Worm (Caenorhabditis elegans) whole organism, L4/young adult: ENCODE results near the gene tin-9.2.

Experiments
- W03F9.2 ChIP-seq: fragments of 150-350 bp; optimal IDR thresholded peaks from 2 replicates; lab custom pipeline; 2014; ENCODE audit warnings: missing biosample characterization, missing genetic modification characterization
- dao-5 ChIP-seq: sonication (generic microtip); optimal IDR thresholded peaks from 2 replicates; lab custom pipeline; 2016; ENCODE audit warnings: missing genotype, missing genetic modification characterization, moderate library complexity, missing compliant biosample characterization
- him-1 ChIP-seq: sonication (generic microtip); optimal IDR thresholded peaks from 2 replicates; lab custom pipeline; 2016; ENCODE audit warnings: missing genotype, missing genetic modification reagents, missing genetic modification characterization, missing compliant biosample characterization

Gene tin-9.2

DNA sequence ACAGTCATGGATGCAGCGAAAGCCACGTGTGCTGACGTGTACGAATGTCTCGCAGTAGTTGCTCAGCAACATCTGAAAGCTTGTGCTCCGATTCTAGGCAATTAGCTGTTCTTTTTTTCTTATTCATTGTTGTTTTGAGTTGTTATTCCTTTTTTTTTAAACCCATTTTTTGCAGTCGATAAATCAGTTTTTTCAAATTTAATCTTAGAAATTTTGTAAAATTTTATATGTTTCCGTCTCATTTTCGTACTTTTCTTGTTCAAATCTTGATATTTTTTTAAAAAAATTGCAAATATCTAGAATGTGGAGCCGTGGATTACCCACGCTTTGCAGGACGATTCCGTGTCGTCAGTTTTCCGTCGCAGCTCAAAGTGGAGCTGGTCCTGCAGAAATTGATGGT lies 1.6 kb downstream of the tin-9.2 start, which contains the start of gene fask-1:
fask-1 (plus strand) TSS at position 301 of the 400 bp plus-strand sequence.
- TF ChIP-seq him-1 (tag; lab: Kevin White, UChicago) (no peak), dao-5 (tag; lab: Kevin White, UChicago) (no peak), W03F9.2 (tag; lab: Kevin White, UChicago) (no peak)

DNA sequence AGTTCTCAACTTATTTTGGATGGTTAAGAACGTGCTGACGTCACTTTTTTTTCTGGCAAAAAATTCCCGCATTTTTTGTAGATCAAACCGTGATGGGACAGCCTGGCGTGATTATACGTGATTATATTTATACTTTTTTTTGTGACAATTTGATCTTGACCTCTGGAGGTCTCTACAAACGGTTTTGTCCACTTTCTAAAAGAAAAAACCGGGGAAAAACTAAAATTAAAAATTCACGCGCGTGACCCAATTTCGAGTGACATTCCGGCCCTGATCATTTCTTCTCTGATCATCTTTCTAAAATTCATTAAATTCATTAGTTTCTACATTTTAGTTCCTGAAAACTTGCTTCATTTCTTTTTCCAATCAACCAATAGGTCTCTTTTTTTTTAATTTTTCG lies 6.1 kb downstream of the tin-9.2 start, which contains the start of gene rde-11:
rde-11 (plus strand) TSS at position 301 of the 400 bp plus-strand sequence.
- TF ChIP-seq W03F9.2 (tag; lab: Kevin White, UChicago): no peak
- no peak for TF ChIP-seq him-1 (tag; lab: Kevin White, UChicago)
- TF ChIP-seq dao-5 (tag; lab: Kevin White, UChicago): no peak

DNA sequence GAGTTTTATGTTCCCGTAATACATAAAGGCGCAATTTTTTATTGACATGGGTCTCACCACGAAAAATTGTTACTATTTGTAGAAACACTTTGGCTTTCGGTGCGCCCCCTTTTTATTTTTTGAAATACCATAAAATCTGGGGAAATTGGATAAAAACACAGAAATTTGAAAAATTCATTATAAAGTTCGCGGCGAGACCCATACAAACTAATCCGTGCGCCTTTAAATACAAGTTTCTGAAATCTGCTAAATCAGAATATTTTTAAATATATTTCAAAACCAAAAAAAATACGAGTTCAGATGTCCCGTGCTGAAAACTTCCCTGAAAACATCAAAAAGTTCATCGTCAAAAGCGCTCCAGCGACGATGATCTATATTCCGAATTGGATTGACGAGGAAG lies 8.6 kb downstream of the tin-9.2 start, which contains the start of gene B0564.2:
B0564.2 (plus strand) TSS at position 301 of the 400 bp plus-strand sequence.
- TF ChIP-seq dao-5 (tag; lab: Kevin White, UChicago): no peak
- no peak for TF ChIP-seq him-1 (tag; lab: Kevin White, UChicago)
- no peak for TF ChIP-seq W03F9.2 (tag; lab: Kevin White, UChicago)

DNA sequence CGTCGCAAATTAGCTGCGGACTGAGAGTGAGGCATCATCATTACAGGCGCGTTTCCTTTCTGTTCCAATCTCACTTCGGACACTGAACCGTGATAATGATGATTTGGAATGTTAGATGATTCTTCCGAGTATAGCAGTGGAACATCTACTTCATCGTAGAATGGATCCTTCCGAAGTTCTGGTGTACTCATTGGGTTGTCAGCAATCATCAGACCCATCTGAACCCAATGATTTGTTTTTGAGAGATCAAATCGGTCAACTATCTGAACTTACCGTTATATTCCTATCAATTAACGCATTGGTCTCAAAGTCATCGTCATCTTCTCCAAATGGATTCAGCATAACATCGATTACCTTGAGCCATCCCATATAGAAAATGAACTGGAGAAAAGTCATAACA lies 9.6 kb downstream of the tin-9.2 start:
- TF ChIP-seq him-1 (tag; lab: Kevin White, UChicago) (no peak), W03F9.2 (tag; lab: Kevin White, UChicago) (no peak), dao-5 (tag; lab: Kevin White, UChicago) (no peak)

DNA sequence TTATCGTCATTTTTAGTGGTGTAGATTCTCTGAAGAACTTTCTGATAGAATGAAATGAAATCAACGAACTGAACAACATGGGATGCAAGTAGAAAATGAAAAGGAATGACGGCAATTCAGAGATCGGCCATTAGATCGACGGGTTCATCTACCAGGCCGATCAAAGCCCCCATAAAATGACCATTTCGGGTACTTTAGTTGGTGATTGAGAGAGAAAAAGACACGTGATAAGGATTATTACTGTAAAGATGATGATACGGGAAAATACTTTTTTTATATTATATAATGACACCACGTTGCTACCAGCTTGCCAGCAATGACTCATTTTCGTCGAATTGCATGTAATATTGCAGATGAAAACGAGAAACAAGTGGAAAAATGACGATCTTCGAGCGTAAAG lies 11.0 kb downstream of the tin-9.2 start, which contains the start of gene best-1:
best-1 (minus strand) TSS at position 29 of the 400 bp plus-strand sequence.
- TF ChIP-seq W03F9.2 (tag; lab: Kevin White, UChicago) (no peak), dao-5 (tag; lab: Kevin White, UChicago) (no peak), him-1 (tag; lab: Kevin White, UChicago) (no peak)

DNA sequence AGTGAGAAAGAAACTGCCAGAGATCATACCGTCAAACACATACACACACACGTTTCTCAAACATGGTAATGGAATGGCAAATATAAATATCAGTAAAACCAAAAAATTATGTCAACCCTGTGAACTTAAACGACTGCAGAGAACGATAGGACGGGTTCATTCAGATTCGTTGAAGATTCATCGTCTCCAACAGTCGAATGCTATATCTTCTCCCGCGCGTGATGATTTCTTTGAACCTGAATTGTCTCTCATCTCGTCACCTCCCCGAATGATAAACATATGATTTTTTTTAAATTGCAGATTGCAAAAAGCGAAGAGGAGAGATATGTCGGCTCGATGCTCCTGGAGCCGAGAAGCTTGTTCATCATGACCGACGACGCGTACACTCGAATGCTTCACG lies 12.1 kb downstream of the tin-9.2 start:
- TF ChIP-seq him-1 (tag; lab: Kevin White, UChicago) (no peak), dao-5 (tag; lab: Kevin White, UChicago) (no peak), W03F9.2 (tag; lab: Kevin White, UChicago) (no peak)

DNA sequence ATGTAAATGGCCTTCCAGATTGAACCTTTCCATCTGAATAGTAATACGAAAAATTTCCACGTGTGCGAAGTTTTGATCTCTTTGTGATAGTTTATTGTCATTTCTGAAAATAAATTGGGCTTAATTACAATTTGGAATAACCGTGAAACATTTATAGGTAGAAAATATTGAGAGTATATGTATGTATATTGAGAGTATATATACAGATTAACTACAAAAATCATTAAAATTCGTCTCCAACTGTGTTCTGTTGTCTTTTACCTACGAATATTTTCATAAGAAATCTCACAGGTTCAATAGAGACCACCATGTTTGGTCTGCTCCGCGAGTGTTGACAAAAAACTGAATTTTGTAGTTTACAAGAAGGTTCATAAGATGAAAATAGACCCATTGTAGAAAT lies 14.2 kb downstream of the tin-9.2 start, which contains the start of gene best-2:
best-2 (minus strand) TSS at position 101 of the 400 bp plus-strand sequence.
- TF ChIP-seq W03F9.2 (tag; lab: Kevin White, UChicago) (no peak), him-1 (tag; lab: Kevin White, UChicago) (no peak), dao-5 (tag; lab: Kevin White, UChicago) (no peak)

DNA sequence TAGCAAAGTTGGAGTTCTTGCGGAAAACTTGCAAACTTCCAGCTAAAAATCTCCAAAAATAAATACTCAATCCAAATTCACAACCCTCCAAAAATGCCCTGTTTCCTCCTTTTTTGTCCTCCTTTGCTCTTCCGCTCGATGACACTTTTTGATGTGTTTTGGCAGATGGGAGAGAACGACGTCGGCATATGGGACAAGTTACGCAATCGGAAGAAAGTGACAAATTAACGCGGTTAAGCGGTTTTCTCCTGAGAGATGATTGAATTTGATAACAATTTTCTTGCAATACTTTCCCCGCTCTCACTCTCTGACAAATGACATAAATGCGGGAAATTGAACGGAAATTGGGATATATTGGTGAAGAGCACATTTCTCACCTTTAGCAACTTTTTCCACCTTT lies 17.9 kb downstream of the tin-9.2 start:
- TF ChIP-seq him-1 (tag; lab: Kevin White, UChicago) (no peak), dao-5 (tag; lab: Kevin White, UChicago) (no peak), W03F9.2 (tag; lab: Kevin White, UChicago) (no peak)

DNA sequence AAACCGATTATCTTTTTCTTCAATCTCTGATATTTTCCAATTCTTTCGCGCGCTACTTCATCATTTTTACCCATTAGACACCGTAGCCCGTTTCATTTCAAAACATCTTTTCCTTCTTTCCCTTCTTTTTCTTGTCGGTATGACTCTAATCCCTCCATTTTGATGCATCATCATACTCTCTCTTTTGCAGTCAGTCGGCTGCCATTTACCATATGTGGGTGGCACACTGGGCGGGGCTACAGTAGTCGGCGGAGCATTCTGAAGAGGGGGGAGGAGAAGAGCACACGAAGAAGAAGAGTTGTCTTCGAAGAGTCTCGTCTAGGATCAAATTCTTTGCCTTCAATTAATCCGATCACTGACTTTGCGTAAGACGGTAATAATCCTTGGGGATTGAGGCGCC lies 20.0 kb downstream of the tin-9.2 start, which contains the start of gene unc-30:
unc-30 (plus strand) TSS at position 184 of the 400 bp plus-strand sequence.
- TF ChIP-seq him-1 (tag; lab: Kevin White, UChicago) (no peak), dao-5 (tag; lab: Kevin White, UChicago) (no peak), W03F9.2 (tag; lab: Kevin White, UChicago) (no peak)

DNA sequence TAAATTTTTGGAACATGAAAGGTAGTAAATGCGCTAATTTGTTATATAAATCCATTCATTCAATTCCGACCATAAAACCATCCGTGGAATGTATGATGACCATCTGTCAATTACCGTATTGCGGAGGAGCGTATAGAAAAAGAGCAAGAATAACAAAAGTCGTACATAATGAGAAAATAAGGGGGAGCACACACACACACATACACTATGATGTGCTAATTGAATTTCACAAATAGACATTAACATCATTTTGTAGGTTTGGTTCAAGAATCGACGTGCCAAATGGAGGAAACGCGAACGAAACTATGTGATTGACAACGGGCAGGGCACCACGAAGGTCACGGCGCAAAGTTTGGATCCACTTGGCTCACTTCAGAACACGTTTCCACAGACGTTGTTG lies 22.6 kb downstream of the tin-9.2 start:
- TF ChIP-seq him-1 (tag; lab: Kevin White, UChicago): no peak
- no peak for TF ChIP-seq W03F9.2 (tag; lab: Kevin White, UChicago)
- no peak for TF ChIP-seq dao-5 (tag; lab: Kevin White, UChicago)

DNA sequence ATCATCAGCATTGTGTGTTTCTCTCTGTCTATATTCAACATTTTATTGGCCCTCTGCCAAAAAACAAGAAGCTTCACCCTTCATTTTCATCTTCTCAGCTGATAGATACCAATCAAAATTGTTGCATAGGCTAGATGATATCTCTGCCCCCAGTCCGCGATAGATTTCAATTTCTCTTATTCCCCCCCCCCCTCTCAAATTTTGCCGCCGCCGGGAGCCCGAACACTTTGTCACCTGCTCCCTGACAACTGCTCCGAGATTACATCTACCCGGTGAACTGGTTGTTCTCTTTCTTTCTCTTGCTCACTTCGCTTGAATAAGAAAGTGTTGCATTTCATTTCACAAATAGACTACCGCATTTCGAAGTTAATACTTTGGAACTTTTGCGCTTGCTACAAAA lies 27.2 kb downstream of the tin-9.2 start:
- TF ChIP-seq dao-5 (tag; lab: Kevin White, UChicago) (no peak), W03F9.2 (tag; lab: Kevin White, UChicago) (no peak), him-1 (tag; lab: Kevin White, UChicago) (no peak)

DNA sequence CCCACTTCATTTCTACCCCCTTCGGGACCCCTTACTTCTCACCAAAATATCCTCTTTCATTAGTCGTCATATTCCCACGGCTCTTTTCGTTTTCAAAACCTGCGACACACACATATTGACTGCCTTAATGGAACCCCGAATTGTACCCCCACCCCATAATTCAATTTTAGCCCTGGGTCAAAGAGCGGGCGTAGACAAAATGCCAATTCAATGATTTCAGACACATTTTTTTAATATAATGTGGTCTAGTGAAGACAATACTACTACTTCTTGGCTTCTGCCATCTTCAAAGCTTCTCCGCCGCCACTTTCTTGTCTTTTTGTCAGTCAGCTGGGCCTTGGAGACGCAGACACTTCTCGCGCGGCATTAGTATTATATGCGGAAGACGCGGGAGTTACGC lies 28.9 kb downstream of the tin-9.2 start:
- TF ChIP-seq dao-5 (tag; lab: Kevin White, UChicago) (no peak), him-1 (tag; lab: Kevin White, UChicago) (no peak)

DNA sequence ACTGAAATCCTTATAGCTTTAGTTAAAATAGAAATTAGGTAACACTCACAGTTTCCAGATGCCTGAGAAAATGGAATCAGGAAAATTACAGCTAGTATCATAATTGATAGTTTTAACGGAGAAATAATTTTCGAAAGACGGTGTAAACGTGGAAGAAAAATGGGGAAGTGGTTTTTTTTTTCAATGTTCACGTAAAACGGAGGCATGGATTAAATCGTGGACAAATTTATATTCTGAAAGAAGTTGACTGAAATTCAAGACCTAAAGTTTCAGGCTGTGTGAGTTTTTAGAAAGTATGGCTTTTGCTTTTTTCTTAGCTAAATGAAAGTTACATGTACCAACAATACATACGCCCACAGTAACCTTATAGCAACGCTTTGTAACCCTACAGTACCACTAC lies 43.5 kb downstream of the tin-9.2 start, which contains the start of gene spe-43:
spe-43 (minus strand) TSS at position 101 of the 400 bp plus-strand sequence.
- no peak for TF ChIP-seq dao-5 (tag; lab: Kevin White, UChicago)
- no peak for TF ChIP-seq W03F9.2 (tag; lab: Kevin White, UChicago)
- no peak for TF ChIP-seq him-1 (tag; lab: Kevin White, UChicago)

DNA sequence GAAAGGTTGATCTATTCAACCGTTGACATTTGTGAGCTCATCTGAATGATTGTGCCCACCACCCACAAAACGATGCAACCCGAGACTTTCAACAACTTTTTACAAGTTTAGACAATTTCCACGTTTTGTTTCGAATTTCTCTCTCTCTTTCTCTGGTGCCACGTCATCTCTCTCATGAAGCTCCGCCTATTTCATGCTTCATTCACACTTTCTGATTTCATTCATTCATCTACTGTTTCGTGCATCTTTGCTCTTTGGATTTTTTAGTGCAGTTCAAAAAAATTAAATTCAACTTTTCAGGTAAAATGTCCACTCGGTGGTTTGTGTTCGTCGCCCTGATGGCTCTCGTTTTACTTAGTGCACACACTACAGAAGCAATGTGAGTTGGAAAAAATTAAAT lies 50.5 kb downstream of the tin-9.2 start, which contains the start of gene nlp-79:
nlp-79 (plus strand) TSS at position 301 of the 400 bp plus-strand sequence.
- no peak for TF ChIP-seq him-1 (tag; lab: Kevin White, UChicago)
- TF ChIP-seq W03F9.2 (tag; lab: Kevin White, UChicago): no peak
- TF ChIP-seq dao-5 (tag; lab: Kevin White, UChicago): no peak
